Worm (Caenorhabditis elegans) whole organism, L1 larva: ENCODE data around the gene F10C2.3.

Source experiments
- C04F5.9 ChIP-seq: sonication (generic microtip); optimal IDR thresholded peaks from 2 replicates; lab custom pipeline; 2016; ENCODE audit warnings: missing genetic modification characterization, missing compliant biosample characterization
- C16A3.4 ChIP-seq: fragments of 150-350 bp; optimal IDR thresholded peaks from 2 replicates; lab custom pipeline; 2014; ENCODE audit warnings: missing biosample characterization, missing genetic modification characterization
- C34B4.2 ChIP-seq: sonication (generic microtip); optimal IDR thresholded peaks from 2 replicates; lab custom pipeline; 2017; ENCODE audit warnings: mild to moderate bottlenecking, missing genetic modification characterization, missing compliant biosample characterization
- Y116A8C.19 ChIP-seq: sonication (generic microtip); optimal IDR thresholded peaks from 2 replicates; lab custom pipeline; 2016; ENCODE audit warnings: missing compliant biosample characterization, missing genetic modification characterization, borderline replicate concordance
- aha-1 ChIP-seq: fragments of 150-350 bp; optimal IDR thresholded peaks from 2 replicates; lab custom pipeline; 2014; ENCODE audit warnings: missing biosample characterization, missing genetic modification characterization
- aly-2 ChIP-seq: fragments of 150-350 bp; optimal IDR thresholded peaks from 2 replicates; lab custom pipeline; 2014; ENCODE audit warnings: missing biosample characterization, missing genetic modification characterization
- ceh-63 ChIP-seq: fragments of 200-800 bp; sonication (Bioruptor generic); optimal IDR thresholded peaks from 2 replicates; lab custom pipeline; 2018; ENCODE audit warnings: mild to moderate bottlenecking, missing genetic modification characterization, missing compliant biosample characterization
- ceh-82 ChIP-seq, 3 experiments: fragments of 150-350 bp in 1 of 3; sonication (generic microtip) in 2 of 3; optimal IDR thresholded peaks; 2 replicates each; lab custom pipeline; 2014 to 2017; ENCODE audit warnings: missing biosample characterization in 3 of 3, missing genetic modification characterization in 3 of 3
- ces-1 ChIP-seq: fragments of 150-350 bp; optimal IDR thresholded peaks from 2 replicates; lab custom pipeline; 2014; ENCODE audit warnings: missing biosample characterization, missing genetic modification reagents, missing genetic modification characterization
- dpl-1 ChIP-seq, 3 experiments: fragments of 150-350 bp in 2 of 3; sonication (generic microtip) in 1 of 3; optimal IDR thresholded peaks; 2 replicates each; lab custom pipeline; 2014 to 2017; ENCODE audit warnings: missing biosample characterization in 3 of 3, missing genetic modification characterization in 3 of 3, missing genetic modification reagents in 3 of 3
- efl-1 ChIP-seq, 4 experiments: fragments of 150-350 bp; optimal IDR thresholded peaks in 3 of 4; peaks in 1 of 4; 1 replicate in 1 of 4; 2 replicates in 3 of 4; lab custom pipeline; 2014; ENCODE audit warnings: missing biosample characterization in 2 of 4, missing genetic modification characterization in 2 of 4, missing genetic modification reagents in 2 of 4
- efl-3 ChIP-seq: fragments of 200-800 bp; sonication (Bioruptor generic); optimal IDR thresholded peaks from 2 replicates; lab custom pipeline; 2018; ENCODE audit warnings: mild to moderate bottlenecking, missing genetic modification characterization, missing compliant biosample characterization
- egl-13 ChIP-seq: sonication (generic microtip); optimal IDR thresholded peaks from 2 replicates; lab custom pipeline; 2016; ENCODE audit warnings: missing genotype, missing genetic modification reagents, missing genetic modification characterization, missing compliant biosample characterization
- ets-5 ChIP-seq: fragments of 200-800 bp; sonication (Bioruptor generic); IDR thresholded peaks from 2 replicates; pipeline ENCODE4 v1.3.6; 2022; ENCODE audit warnings: missing genetic modification characterization, missing compliant biosample characterization
- fkh-10 ChIP-seq: sonication (generic microtip); optimal IDR thresholded peaks from 2 replicates; lab custom pipeline; 2017; ENCODE audit warnings: missing biosample characterization, missing genetic modification reagents, missing genetic modification characterization
- fkh-4 ChIP-seq: sonication (generic microtip); optimal IDR thresholded peaks from 2 replicates; lab custom pipeline; 2016; ENCODE audit warnings: missing compliant biosample characterization, missing genetic modification characterization, borderline replicate concordance
- fos-1 ChIP-seq: fragments of 150-350 bp; optimal IDR thresholded peaks from 2 replicates; lab custom pipeline; 2014; ENCODE audit warnings: missing biosample characterization, missing genetic modification characterization
- grh-1 ChIP-seq: fragments of 200-800 bp; sonication (Bioruptor generic); IDR thresholded peaks from 2 replicates; pipeline ENCODE4 v1.3.6; 2022; ENCODE audit warnings: missing genetic modification reagents, missing genetic modification characterization, missing compliant biosample characterization
- hlh-4 ChIP-seq: sonication (generic microtip); optimal IDR thresholded peaks from 2 replicates; lab custom pipeline; 2016; ENCODE audit warnings: mild to moderate bottlenecking, missing genetic modification characterization, missing compliant biosample characterization
- hpl-2 ChIP-seq: fragments of 150-350 bp; optimal IDR thresholded peaks from 2 replicates; lab custom pipeline; 2014; ENCODE audit warnings: missing biosample characterization, missing genetic modification reagents, missing genetic modification characterization
- irx-1 ChIP-seq: sonication (generic microtip); optimal IDR thresholded peaks from 2 replicates; lab custom pipeline; 2016; ENCODE audit warnings: missing genetic modification characterization, missing compliant biosample characterization
- isw-1 ChIP-seq: fragments of 200-800 bp; sonication (Bioruptor generic); IDR thresholded peaks from 2 replicates; pipeline ENCODE4 v1.3.6; 2022; ENCODE audit warnings: missing genetic modification characterization, missing compliant biosample characterization
- lin-13 ChIP-seq: fragments of 150-350 bp; optimal IDR thresholded peaks from 2 replicates; lab custom pipeline; 2014; ENCODE audit warnings: missing biosample characterization, missing genetic modification reagents, missing genetic modification characterization
- lin-39 ChIP-seq: fragments of 150-350 bp; optimal IDR thresholded peaks from 2 replicates; lab custom pipeline; 2014; ENCODE audit warnings: missing biosample characterization, missing genetic modification reagents, missing genetic modification characterization
- lir-3 ChIP-seq: sonication (generic microtip); optimal IDR thresholded peaks from 2 replicates; lab custom pipeline; 2016; ENCODE audit warnings: mild to moderate bottlenecking, missing genetic modification characterization, moderate library complexity, missing compliant biosample characterization; ENCODE audit not compliant: poor library complexity
- lsy-2 ChIP-seq, 2 experiments: fragments of 150-350 bp; optimal IDR thresholded peaks; 2 replicates each; lab custom pipeline; 2014; ENCODE audit warnings: missing biosample characterization in 2 of 2, missing genetic modification characterization in 2 of 2
- mab-9 ChIP-seq: fragments of 200-800 bp; sonication (Bioruptor generic); IDR thresholded peaks from 2 replicates; pipeline ENCODE4 v1.3.6; 2022; ENCODE audit warnings: missing genetic modification reagents, missing genetic modification characterization, missing compliant biosample characterization
- mdl-1 ChIP-seq, 2 experiments: fragments of 150-350 bp; optimal IDR thresholded peaks; 2 replicates each; lab custom pipeline; 2014 to 2017; ENCODE audit warnings: missing biosample characterization in 2 of 2, missing genetic modification characterization in 2 of 2, inconsistent platforms in 1 of 2
- mef-2 ChIP-seq: fragments of 150-350 bp; optimal IDR thresholded peaks from 2 replicates; lab custom pipeline; 2014; ENCODE audit warnings: missing biosample characterization, missing genetic modification characterization
- mep-1 ChIP-seq: fragments of 150-350 bp; optimal IDR thresholded peaks from 2 replicates; lab custom pipeline; 2014; ENCODE audit warnings: missing biosample characterization, missing genetic modification characterization
- nhr-12 ChIP-seq: sonication (generic microtip); optimal IDR thresholded peaks from 2 replicates; lab custom pipeline; 2017; ENCODE audit warnings: missing biosample characterization, missing genetic modification characterization
- nhr-19 ChIP-seq: fragments of 200-800 bp; sonication (Bioruptor generic); conservative IDR thresholded peaks from 2 replicates; pipeline ENCODE4 v1.3.6; 2022; ENCODE audit warnings: missing genetic modification characterization, missing compliant biosample characterization
- nhr-237 ChIP-seq: fragments of 150-350 bp; optimal IDR thresholded peaks from 2 replicates; lab custom pipeline; 2014; ENCODE audit warnings: missing biosample characterization, missing genetic modification characterization
- nhr-47 ChIP-seq: sonication (generic microtip); optimal IDR thresholded peaks from 2 replicates; lab custom pipeline; 2016; ENCODE audit warnings: mild to moderate bottlenecking, missing genetic modification characterization, moderate library complexity, missing compliant biosample characterization
- nhr-84 ChIP-seq: sonication (generic microtip); optimal IDR thresholded peaks from 2 replicates; lab custom pipeline; 2017; ENCODE audit warnings: missing biosample characterization, missing genetic modification characterization
- pax-3 ChIP-seq: fragments of 200-800 bp; sonication (Bioruptor generic); optimal IDR thresholded peaks from 2 replicates; lab custom pipeline; 2018; ENCODE audit warnings: mild to moderate bottlenecking, missing genetic modification characterization, moderate library complexity, missing compliant biosample characterization
- skn-1 ChIP-seq: fragments of 150-350 bp; optimal IDR thresholded peaks from 2 replicates; lab custom pipeline; 2014; ENCODE audit warnings: missing biosample characterization, missing genetic modification characterization
- snu-23 ChIP-seq: sonication (generic microtip); optimal IDR thresholded peaks from 2 replicates; lab custom pipeline; 2016; ENCODE audit warnings: missing genetic modification characterization, missing compliant biosample characterization
- sptf-1 ChIP-seq: fragments of 150-350 bp; optimal IDR thresholded peaks from 2 replicates; lab custom pipeline; 2014; ENCODE audit warnings: missing biosample characterization, missing genetic modification characterization
- sup-37 ChIP-seq: fragments of 200-800 bp; sonication (Bioruptor generic); optimal IDR thresholded peaks from 2 replicates; lab custom pipeline; 2018; ENCODE audit warnings: mild to moderate bottlenecking, missing genetic modification characterization, missing compliant biosample characterization
- swsn-7 ChIP-seq: sonication (generic microtip); optimal IDR thresholded peaks from 2 replicates; lab custom pipeline; 2016; ENCODE audit warnings: missing genetic modification characterization, missing compliant biosample characterization
- tbx-2 ChIP-seq: sonication (generic microtip); optimal IDR thresholded peaks from 2 replicates; lab custom pipeline; 2016; ENCODE audit warnings: missing genetic modification characterization, missing compliant biosample characterization
- unc-130 ChIP-seq: fragments of 150-350 bp; optimal IDR thresholded peaks from 2 replicates; lab custom pipeline; 2017; ENCODE audit warnings: missing biosample characterization, missing genetic modification characterization, inconsistent platforms
- unc-30 ChIP-seq: sonication (generic microtip); optimal IDR thresholded peaks from 2 replicates; lab custom pipeline; 2017; ENCODE audit warnings: missing biosample characterization, missing genetic modification characterization
- unc-86 ChIP-seq: sonication (generic microtip); optimal IDR thresholded peaks from 2 replicates; lab custom pipeline; 2016; ENCODE audit warnings: missing genetic modification characterization, missing compliant biosample characterization
- unc-98 ChIP-seq: fragments of 200-800 bp; sonication (Bioruptor generic); IDR thresholded peaks from 2 replicates; pipeline ENCODE4 v1.3.6; 2022; ENCODE audit warnings: missing genetic modification characterization, missing compliant biosample characterization
- vab-15 ChIP-seq: sonication (generic microtip); optimal IDR thresholded peaks from 2 replicates; lab custom pipeline; 2017; ENCODE audit warnings: missing genotype, mild to moderate bottlenecking, missing genetic modification characterization, missing compliant biosample characterization
- xbp-1 ChIP-seq: sonication (generic microtip); optimal IDR thresholded peaks from 2 replicates; lab custom pipeline; 2016; ENCODE audit warnings: missing genetic modification characterization, missing compliant biosample characterization
- zip-4 ChIP-seq: fragments of 200-800 bp; sonication (Bioruptor generic); optimal IDR thresholded peaks from 2 replicates; lab custom pipeline; 2018; ENCODE audit warnings: mild to moderate bottlenecking, missing genetic modification characterization, moderate library complexity, missing compliant biosample characterization

The F10C2.3 gene

ce11 chrV:12068437-12068836, 48.3 kb downstream of the F10C2.3 start, which contains the start of gene kmo-2:
TSS of gene kmo-2 (minus strand) at chrV:12068537.
- TF ChIP-seq Y116A8C.19 (no peak), efl-1 (optimal IDR thresholded peaks at IDR 0.05; lab: Kevin White, UChicago) (no peak), efl-1 (GFP tag; optimal IDR thresholded peaks at IDR 0.05 in 1 of 2; lab: Kevin White, UChicago) (no peak), lin-13 (GFP tag; lab: Kevin White, UChicago) (no peak), dpl-1 (GFP tag; optimal IDR thresholded peaks at IDR 0.05; lab: Kevin White, UChicago) (no peak), lin-39 (tag; lab: Kevin White, UChicago) (no peak), ceh-63 (GFP tag; lab: Kevin White, UChicago) (no peak), C04F5.9 (tag; lab: Kevin White, UChicago) (no peak), lsy-2 (tag; optimal IDR thresholded peaks at IDR 0.05; lab: Kevin White, UChicago) (no peak), unc-30 (tag; lab: Kevin White, UChicago) (no peak), zip-4 (no peak), snu-23 (GFP tag; lab: Kevin White, UChicago) (no peak), lir-3 (no peak), fkh-10 (GFP tag; lab: Kevin White, UChicago) (no peak), tbx-2 (tag; lab: Kevin White, UChicago) (no peak), hlh-4 (tag; lab: Kevin White, UChicago) (no peak), sup-37 (no peak), swsn-7 (tag; lab: Kevin White, UChicago) (no peak), egl-13 (tag; lab: Kevin White, UChicago) (no peak), C34B4.2 (tag; lab: Kevin White, UChicago) (no peak), C16A3.4 (tag; lab: Kevin White, UChicago) (no peak)

ce11 chrV:12070419-12070818, 50.3 kb downstream of the F10C2.3 start, which contains the start of gene kmo-1:
TSS of gene kmo-1 (minus strand) at chrV:12070519.
- TF ChIP-seq sup-37: no peak
- TF ChIP-seq unc-98 (GFP tag; lab: Robert Waterston, UW): no peak
- TF ChIP-seq unc-130 (tag; lab: Kevin White, UChicago): no peak
- TF ChIP-seq ces-1 (GFP tag; lab: Kevin White, UChicago): no peak
- TF ChIP-seq zip-4: no peak
- no peak for TF ChIP-seq hpl-2
- no peak for TF ChIP-seq mdl-1 (tag; optimal IDR thresholded peaks at IDR 0.05; lab: Kevin White, UChicago)
- no peak for TF ChIP-seq irx-1
- no peak for TF ChIP-seq grh-1 (GFP tag; lab: Robert Waterston, UW)
- TF ChIP-seq C16A3.4 (tag; lab: Kevin White, UChicago): no peak
- TF ChIP-seq efl-3: no peak
- no peak for TF ChIP-seq pax-3
- TF ChIP-seq fos-1 (tag; lab: Kevin White, UChicago): no peak

- TF ChIP-seq nhr-19 (GFP tag; lab: Robert Waterston, UW): peak; percentile 17; the same call in 1 of the 2 replicates
- no peak for TF ChIP-seq isw-1 (GFP tag; lab: Robert Waterston, UW)
- no peak for TF ChIP-seq ets-5 (GFP tag; lab: Robert Waterston, UW)
- no peak for TF ChIP-seq nhr-12 (tag; lab: Kevin White, UChicago)
- TF ChIP-seq mep-1 (tag; lab: Kevin White, UChicago): peak; percentile 46
- TF ChIP-seq lin-13 (GFP tag; lab: Kevin White, UChicago): no peak
- TF ChIP-seq ceh-82 (tag; optimal IDR thresholded peaks at IDR 0.05; lab: Kevin White, UChicago): no peak
- TF ChIP-seq egl-13 (tag; lab: Kevin White, UChicago): no peak
- TF ChIP-seq C34B4.2 (tag; lab: Kevin White, UChicago): no peak
- TF ChIP-seq nhr-237: no peak
- no peak for TF ChIP-seq sup-37
- TF ChIP-seq unc-130 (tag; lab: Kevin White, UChicago): peak; percentile 35
- no peak for TF ChIP-seq aly-2 (tag; lab: Kevin White, UChicago)
- TF ChIP-seq aha-1 (tag; lab: Kevin White, UChicago): no peak
- no peak for TF ChIP-seq vab-15 (tag; lab: Kevin White, UChicago)
- no peak for TF ChIP-seq fkh-10 (GFP tag; lab: Kevin White, UChicago)
- TF ChIP-seq efl-3: no peak
- TF ChIP-seq xbp-1 (tag; lab: Kevin White, UChicago): no peak
- no peak for TF ChIP-seq fos-1 (tag; lab: Kevin White, UChicago)
- TF ChIP-seq skn-1 (tag; lab: Kevin White, UChicago): no peak
- no peak for TF ChIP-seq tbx-2 (tag; lab: Kevin White, UChicago)
- TF ChIP-seq dpl-1 (GFP tag; optimal IDR thresholded peaks at IDR 0.05; lab: Kevin White, UChicago): no peak
- no peak for TF ChIP-seq pax-3
- no peak for TF ChIP-seq sptf-1
- no peak for TF ChIP-seq unc-86 (tag; lab: Kevin White, UChicago)
- no peak for TF ChIP-seq C04F5.9 (tag; lab: Kevin White, UChicago)
- no peak for TF ChIP-seq mab-9 (GFP tag; lab: Robert Waterston, UW)
- TF ChIP-seq mef-2 (tag; lab: Kevin White, UChicago): no peak
- no peak for TF ChIP-seq fkh-4 (tag; lab: Kevin White, UChicago)
- no peak for TF ChIP-seq nhr-84
- TF ChIP-seq nhr-47 (tag; lab: Kevin White, UChicago): no peak
These were observed 51.4 kb downstream of the F10C2.3 start for ce11 chrV:12071483-12071882.
